Worm (Caenorhabditis elegans) whole organism, mixed stage, embryonic: ENCODE data around the gene F55H2.8.

ENCODE experiments used
- ceh-43 ChIP-seq: fragments of 200-800 bp; sonication (Bioruptor generic); optimal IDR thresholded peaks from 2 replicates; lab custom pipeline; 2018; ENCODE audit warnings: mild to moderate bottlenecking, missing genetic modification characterization, moderate library complexity, missing compliant biosample characterization
- mab-5 ChIP-seq: fragments of 150-350 bp; optimal IDR thresholded peaks from 2 replicates; lab custom pipeline; 2014; ENCODE audit warnings: missing biosample characterization, missing genetic modification characterization
- nhr-12 ChIP-seq: fragments of 150-350 bp; optimal IDR thresholded peaks from 2 replicates; lab custom pipeline; 2014; ENCODE audit warnings: missing biosample characterization, missing genetic modification characterization
- nhr-237 ChIP-seq: fragments of 150-350 bp; optimal IDR thresholded peaks from 2 replicates; lab custom pipeline; 2014; ENCODE audit warnings: missing biosample characterization, missing genetic modification characterization
- sem-2 ChIP-seq: fragments of 200-800 bp; sonication (Bioruptor generic); optimal IDR thresholded peaks from 2 replicates; lab custom pipeline; 2018; ENCODE audit warnings: mild to moderate bottlenecking, missing genetic modification characterization, missing compliant biosample characterization
- snpc-4 ChIP-seq: fragments of 150-350 bp; optimal IDR thresholded peaks from 2 replicates; lab custom pipeline; 2014; ENCODE audit warnings: missing biosample characterization, missing genetic modification characterization
- unc-120 ChIP-seq: sonication (generic microtip); optimal IDR thresholded peaks from 2 replicates; lab custom pipeline; 2017; ENCODE audit warnings: missing genetic modification characterization, missing compliant biosample characterization; ENCODE audit not compliant: poor library complexity, severe bottlenecking
- unc-62 ChIP-seq: fragments of 150-350 bp; optimal IDR thresholded peaks from 2 replicates; lab custom pipeline; 2014; ENCODE audit warnings: missing biosample characterization, missing genetic modification reagents, missing genetic modification characterization
- zip-8 ChIP-seq: fragments of 150-350 bp; optimal IDR thresholded peaks from 2 replicates; lab custom pipeline; 2014; ENCODE audit warnings: missing biosample characterization, missing genetic modification characterization

ce11 chrIII:9471996-9472395 lies 41.7 kb upstream of the F55H2.8 start:
- TF ChIP-seq nhr-237 (no peak), sem-2 (GFP tag; lab: Kevin White, UChicago) (no peak), mab-5 (no peak), ceh-43 (GFP tag; lab: Kevin White, UChicago) (no peak), unc-62 (GFP tag; lab: Kevin White, UChicago) (no peak), snpc-4 (tag; lab: Kevin White, UChicago) (no peak), nhr-12 (tag; lab: Kevin White, UChicago) (no peak), zip-8 (tag; lab: Kevin White, UChicago) (no peak), unc-120 (tag; lab: Kevin White, UChicago) (no peak)
